Worm (Caenorhabditis elegans) whole organism, L3 larva: ENCODE results near the gene Y75B8A.19.

Experiments used
- ceh-82 ChIP-seq: fragments of 150-350 bp; optimal IDR thresholded peaks from 2 replicates; lab custom pipeline; 2014; ENCODE audit warnings: missing biosample characterization, missing genetic modification characterization
- jun-1 ChIP-seq: fragments of 150-350 bp; optimal IDR thresholded peaks from 2 replicates; lab custom pipeline; 2014; ENCODE audit warnings: missing biosample characterization, missing genetic modification reagents, missing genetic modification characterization
- pqm-1 ChIP-seq: fragments of 150-350 bp; optimal IDR thresholded peaks from 2 replicates; lab custom pipeline; 2017; ENCODE audit warnings: missing biosample characterization, missing genetic modification characterization, inconsistent platforms
- snpc-4 ChIP-seq: fragments of 150-350 bp; optimal IDR thresholded peaks from 2 replicates; lab custom pipeline; 2014; ENCODE audit warnings: missing biosample characterization, missing genetic modification characterization
- unc-62 ChIP-seq: fragments of 150-350 bp; sonication (generic microtip); optimal IDR thresholded peaks from 4 replicates; lab custom pipeline; 2014; ENCODE audit warnings: missing biosample characterization, missing genetic modification reagents, missing genetic modification characterization
- ztf-11 ChIP-seq: fragments of 150-350 bp; optimal IDR thresholded peaks from 2 replicates; lab custom pipeline; 2014; ENCODE audit warnings: missing biosample characterization, missing genetic modification characterization

DNA sequence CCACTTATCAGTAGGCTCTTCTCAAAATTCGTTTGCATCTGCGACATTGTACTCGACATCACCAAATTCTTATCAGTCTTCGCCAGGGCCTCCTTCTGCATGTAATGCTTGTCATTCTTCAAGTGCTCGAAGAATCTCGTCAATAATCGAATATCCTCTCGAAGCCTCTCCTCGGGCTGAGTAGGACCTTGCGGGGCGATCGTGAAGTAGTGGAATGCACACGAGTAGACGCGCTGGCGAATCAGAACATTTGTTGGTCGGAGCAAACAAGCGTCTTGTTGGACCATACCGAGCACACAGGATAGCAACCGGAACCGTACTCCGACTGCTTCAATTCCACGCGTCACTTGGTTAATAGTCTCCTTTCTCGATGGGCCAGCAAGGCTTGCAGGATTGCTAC, 34.0 kb downstream of the Y75B8A.19 start:
- TF ChIP-seq jun-1 (tag; lab: Kevin White, UChicago) = no peak
- no peak for TF ChIP-seq unc-62 (GFP tag; lab: Kevin White, UChicago)
- no peak for TF ChIP-seq pqm-1 (tag; lab: Kevin White, UChicago)
- TF ChIP-seq ceh-82 (tag; lab: Kevin White, UChicago) = no peak
- no peak for TF ChIP-seq ztf-11 (tag; lab: Kevin White, UChicago)
- no peak for TF ChIP-seq snpc-4 (tag; lab: Kevin White, UChicago)
